Worm (Caenorhabditis elegans) whole organism, young adult: ENCODE measurements around the gene pigm-1.

Experiments
- F10E7.11 ChIP-seq: sonication (generic microtip); optimal IDR thresholded peaks from 2 replicates; lab custom pipeline; 2017; ENCODE audit warnings: mild to moderate bottlenecking, missing genetic modification characterization, moderate library complexity, missing compliant biosample characterization
- F23B12.7 ChIP-seq: sonication (generic microtip); optimal IDR thresholded peaks from 2 replicates; lab custom pipeline; 2017; ENCODE audit warnings: missing genetic modification characterization, mild to moderate bottlenecking, missing compliant biosample characterization, antibody characterized with exemption, moderate library complexity; ENCODE audit not compliant: insufficient read depth
- F37B4.10 ChIP-seq: fragments of 200-800 bp; sonication (Bioruptor generic); IDR thresholded peaks from 2 replicates; pipeline ENCODE4 v1.3.6; 2022; ENCODE audit warnings: missing genetic modification characterization, missing compliant biosample characterization
- F52B5.7 ChIP-seq: sonication (generic microtip); optimal IDR thresholded peaks from 2 replicates; lab custom pipeline; 2016; ENCODE audit warnings: mild to moderate bottlenecking, missing genetic modification characterization, missing compliant biosample characterization
- F55B11.4 ChIP-seq: sonication (generic microtip); optimal IDR thresholded peaks from 2 replicates; lab custom pipeline; 2016; ENCODE audit warnings: missing compliant biosample characterization, missing genetic modification characterization, borderline replicate concordance; ENCODE audit not compliant: insufficient read depth
- Y53F4B.3 ChIP-seq: fragments of 200-800 bp; sonication (Bioruptor generic); IDR thresholded peaks from 2 replicates; pipeline ENCODE4 v1.3.6; 2022; ENCODE audit warnings: missing genetic modification reagents, missing genetic modification characterization, missing compliant biosample characterization
- Y53G8AR.9 ChIP-seq: fragments of 200-800 bp; sonication (Bioruptor generic); conservative IDR thresholded peaks from 2 replicates; pipeline ENCODE4 v1.3.6; 2022; ENCODE audit warnings: missing genetic modification reagents, missing genetic modification characterization, missing compliant biosample characterization
- Y56A3A.18 ChIP-seq: fragments of 200-800 bp; sonication (Bioruptor generic); IDR thresholded peaks from 2 replicates; pipeline ENCODE4 v1.3.6; 2022; ENCODE audit warnings: missing genetic modification reagents, missing genetic modification characterization, missing compliant biosample characterization
- Y79H2A.3 ChIP-seq: fragments of 200-800 bp; sonication (Bioruptor generic); conservative IDR thresholded peaks from 2 replicates; pipeline ENCODE4 v1.3.6; 2022; ENCODE audit warnings: missing genetic modification reagents, missing genetic modification characterization, missing compliant biosample characterization
- ZK185.1 ChIP-seq: sonication (generic microtip); optimal IDR thresholded peaks from 2 replicates; lab custom pipeline; 2016; ENCODE audit warnings: mild to moderate bottlenecking, missing genetic modification characterization, missing compliant biosample characterization; ENCODE audit not compliant: poor library complexity, severe bottlenecking
- aptf-3 ChIP-seq: fragments of 200-800 bp; sonication (Bioruptor generic); IDR thresholded peaks from 2 replicates; pipeline ENCODE4 v1.3.6; 2022; ENCODE audit warnings: missing genetic modification characterization, missing compliant biosample characterization
- atf-7 ChIP-seq: sonication (generic microtip); optimal IDR thresholded peaks from 2 replicates; lab custom pipeline; 2017; ENCODE audit warnings: mild to moderate bottlenecking, missing genetic modification characterization, missing compliant biosample characterization
- cebp-1 ChIP-seq, 2 experiments: fragments of 200-800 bp in 1 of 2; sonication (Bioruptor generic) in 1 of 2; sonication (generic microtip) in 1 of 2; IDR thresholded peaks in 1 of 2; optimal IDR thresholded peaks in 1 of 2; 2 replicates each; pipeline versions ENCODE4 v1.3.6 to Lab custom; 2017 to 2022; ENCODE audit warnings: missing compliant biosample characterization in 2 of 2, missing genetic modification characterization in 2 of 2, mild to moderate bottlenecking in 1 of 2, missing genetic modification reagents in 1 of 2, moderate library complexity in 1 of 2
- ceh-27 ChIP-seq: fragments of 200-800 bp; sonication (Bioruptor generic); optimal IDR thresholded peaks from 2 replicates; lab custom pipeline; 2018; ENCODE audit warnings: mild to moderate bottlenecking, missing genetic modification characterization, moderate library complexity, missing compliant biosample characterization
- ceh-40 ChIP-seq: fragments of 200-800 bp; sonication (Bioruptor generic); IDR thresholded peaks from 2 replicates; pipeline ENCODE4 v1.3.6; 2022; ENCODE audit warnings: missing genetic modification characterization, missing compliant biosample characterization
- ceh-58 ChIP-seq: fragments of 200-800 bp; sonication (Bioruptor generic); IDR thresholded peaks from 2 replicates; pipeline ENCODE4 v1.3.6; 2022; ENCODE audit warnings: missing genetic modification characterization, missing compliant biosample characterization
- ceh-91 ChIP-seq: fragments of 200-800 bp; sonication (Bioruptor generic); IDR thresholded peaks from 2 replicates; pipeline ENCODE4 v1.3.6; 2022; ENCODE audit warnings: missing genetic modification reagents, missing genetic modification characterization, missing compliant biosample characterization
- die-1 ChIP-seq: sonication (generic microtip); optimal IDR thresholded peaks from 2 replicates; lab custom pipeline; 2016; ENCODE audit warnings: missing genotype, mild to moderate bottlenecking, missing genetic modification characterization, missing compliant biosample characterization
- egrh-3 ChIP-seq: fragments of 200-800 bp; sonication (Bioruptor generic); IDR thresholded peaks from 2 replicates; pipeline ENCODE4 v1.3.6; 2022; ENCODE audit warnings: missing genetic modification reagents, missing genetic modification characterization, missing compliant biosample characterization
- hmg-1.2 ChIP-seq: fragments of 200-800 bp; sonication (Bioruptor generic); IDR thresholded peaks from 2 replicates; pipeline ENCODE4 v1.3.6; 2022; ENCODE audit warnings: missing genetic modification reagents, missing genetic modification characterization, missing compliant biosample characterization
- hmg-20 ChIP-seq: fragments of 200-800 bp; sonication (Bioruptor generic); IDR thresholded peaks from 2 replicates; pipeline ENCODE4 v1.3.6; 2022; ENCODE audit warnings: missing genetic modification reagents, missing genetic modification characterization, missing compliant biosample characterization
- hsf-1 ChIP-seq: fragments of 200-800 bp; sonication (Bioruptor generic); IDR thresholded peaks from 2 replicates; pipeline ENCODE4 v1.3.6; 2022; ENCODE audit warnings: missing genetic modification reagents, missing genetic modification characterization, missing compliant biosample characterization
- lag-1 ChIP-seq: fragments of 200-800 bp; sonication (Bioruptor generic); IDR thresholded peaks from 2 replicates; pipeline ENCODE4 v1.3.6; 2022; ENCODE audit warnings: missing genetic modification reagents, missing genetic modification characterization, missing compliant biosample characterization
- lin-35 ChIP-seq, 3 experiments: fragments of 150-350 bp in 2 of 3; sonication (generic microtip) in 1 of 3; optimal IDR thresholded peaks; 2 replicates each; lab custom pipeline; 2014 to 2018; ENCODE audit warnings: missing biosample characterization in 3 of 3, missing genetic modification characterization in 3 of 3, missing genetic modification reagents in 3 of 3
- lsl-1 ChIP-seq: fragments of 200-800 bp; sonication (Bioruptor generic); optimal IDR thresholded peaks from 2 replicates; lab custom pipeline; 2018; ENCODE audit warnings: mild to moderate bottlenecking, missing genetic modification characterization, moderate library complexity, missing compliant biosample characterization
- madf-10 ChIP-seq: sonication (generic microtip); optimal IDR thresholded peaks from 2 replicates; lab custom pipeline; 2016; ENCODE audit warnings: mild to moderate bottlenecking, missing genetic modification characterization, missing compliant biosample characterization
- madf-3 ChIP-seq: fragments of 200-800 bp; sonication (Bioruptor generic); IDR thresholded peaks from 2 replicates; pipeline ENCODE4 v1.3.6; 2022; ENCODE audit warnings: missing genetic modification reagents, missing genetic modification characterization, missing compliant biosample characterization
- mes-4 ChIP-seq: sonication (generic microtip); optimal IDR thresholded peaks from 2 replicates; lab custom pipeline; 2016; ENCODE audit warnings: missing genotype, missing genetic modification characterization, missing compliant biosample characterization
- nfya-2 ChIP-seq: fragments of 200-800 bp; sonication (Bioruptor generic); IDR thresholded peaks from 2 replicates; pipeline ENCODE4 v1.3.6; 2022; ENCODE audit warnings: missing genetic modification reagents, missing genetic modification characterization, missing compliant biosample characterization
- nhr-179 ChIP-seq: sonication (generic microtip); optimal IDR thresholded peaks from 2 replicates; lab custom pipeline; 2016; ENCODE audit warnings: mild to moderate bottlenecking, missing genetic modification characterization, missing compliant biosample characterization
- nhr-90 ChIP-seq: sonication (generic microtip); optimal IDR thresholded peaks from 2 replicates; lab custom pipeline; 2016; ENCODE audit warnings: missing genotype, mild to moderate bottlenecking, missing genetic modification characterization, missing compliant biosample characterization
- pbrm-1 ChIP-seq: fragments of 200-800 bp; sonication (Bioruptor generic); IDR thresholded peaks from 2 replicates; pipeline ENCODE4 v1.3.6; 2022; ENCODE audit warnings: missing genetic modification reagents, missing genetic modification characterization, missing compliant biosample characterization
- pha-4 ChIP-seq: fragments of 150-350 bp; sonication (generic microtip); optimal IDR thresholded peaks from 2 replicates; lab custom pipeline; 2014; ENCODE audit warnings: missing biosample characterization, missing genetic modification reagents, missing genetic modification characterization
- repo-1 ChIP-seq: sonication (generic microtip); optimal IDR thresholded peaks from 2 replicates; lab custom pipeline; 2017; ENCODE audit warnings: mild to moderate bottlenecking, missing genetic modification characterization, missing compliant biosample characterization
- snpc-3.4 ChIP-seq: sonication (generic microtip); optimal IDR thresholded peaks from 2 replicates; lab custom pipeline; 2017; ENCODE audit warnings: missing genetic modification characterization, mild to moderate bottlenecking, missing compliant biosample characterization, antibody characterized with exemption, moderate library complexity, missing genotype, missing genetic modification reagents
- sptf-2 ChIP-seq: fragments of 200-800 bp; sonication (Bioruptor generic); optimal IDR thresholded peaks from 2 replicates; lab custom pipeline; 2018; ENCODE audit warnings: mild to moderate bottlenecking, missing genetic modification characterization, missing compliant biosample characterization
- tbp1 ChIP-seq: fragments of 200-800 bp; sonication (Bioruptor generic); optimal IDR thresholded peaks from 2 replicates; lab custom pipeline; 2018; ENCODE audit warnings: mild to moderate bottlenecking, missing genetic modification characterization, missing compliant biosample characterization
- unc-62 ChIP-seq: fragments of 150-350 bp; optimal IDR thresholded peaks from 2 replicates; lab custom pipeline; 2014; ENCODE audit warnings: missing biosample characterization, missing genetic modification reagents, missing genetic modification characterization
- zfh-2 ChIP-seq: fragments of 200-800 bp; sonication (Bioruptor generic); conservative IDR thresholded peaks from 2 replicates; pipeline ENCODE4 v1.3.6; 2022; ENCODE audit warnings: missing genetic modification reagents, missing genetic modification characterization, missing compliant biosample characterization
- zim-3 ChIP-seq: sonication (generic microtip); optimal IDR thresholded peaks from 2 replicates; lab custom pipeline; 2017; ENCODE audit warnings: mild to moderate bottlenecking, missing genetic modification characterization, moderate library complexity, missing compliant biosample characterization
- ztf-25 ChIP-seq: fragments of 200-800 bp; sonication (Bioruptor generic); IDR thresholded peaks from 2 replicates; pipeline ENCODE4 v1.3.6; 2022; ENCODE audit warnings: missing genetic modification reagents, missing genetic modification characterization, missing compliant biosample characterization

Gene pigm-1

DNA sequence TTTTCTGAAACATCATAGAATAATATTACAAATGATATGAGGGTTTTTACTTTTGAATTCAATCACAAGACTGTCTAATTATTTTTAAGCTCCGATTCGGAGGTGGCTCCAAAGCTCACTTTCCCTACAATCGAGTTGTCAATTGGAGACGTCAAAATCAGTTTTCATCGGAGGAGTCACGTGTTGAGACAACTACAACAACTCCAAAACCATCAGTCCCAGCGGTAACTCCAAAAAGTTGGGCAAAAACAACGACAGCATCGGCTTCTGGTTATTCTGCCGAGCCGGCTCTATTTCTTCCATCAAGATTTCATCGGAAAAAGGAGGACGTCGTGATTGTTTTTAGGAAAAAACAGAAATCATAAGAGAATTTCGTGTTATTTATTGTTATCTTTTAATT is 35.9 kb downstream of the pigm-1 start:
- no peak for TF ChIP-seq Y53G8AR.9 (GFP tag; lab: Robert Waterston, UW)
- TF ChIP-seq Y53F4B.3 (GFP tag; lab: Robert Waterston, UW), result no peak
- no peak for TF ChIP-seq snpc-3.4 (tag; lab: Kevin White, UChicago)
- no peak for TF ChIP-seq madf-10
- TF ChIP-seq atf-7, result no peak
- TF ChIP-seq tbp1 (GFP tag; lab: Kevin White, UChicago), result no peak
- TF ChIP-seq nfya-2, result no peak
- no peak for TF ChIP-seq hmg-1.2 (GFP tag; lab: Robert Waterston, UW)
- TF ChIP-seq F55B11.4, result no peak
- no peak for TF ChIP-seq nhr-90 (tag; lab: Kevin White, UChicago)
- no peak for TF ChIP-seq F52B5.7 (tag; lab: Kevin White, UChicago)
- TF ChIP-seq ceh-40 (GFP tag; lab: Robert Waterston, UW), result no peak
- no peak for TF ChIP-seq ztf-25 (GFP tag; lab: Robert Waterston, UW)
- TF ChIP-seq hsf-1 (GFP tag; lab: Robert Waterston, UW), result no peak
- no peak for TF ChIP-seq ceh-27 (GFP tag; lab: Kevin White, UChicago)
- TF ChIP-seq zim-3, result no peak
- no peak for TF ChIP-seq lsl-1 (GFP tag; lab: Kevin White, UChicago)
- TF ChIP-seq pbrm-1 (GFP tag; lab: Robert Waterston, UW), result no peak
- no peak for TF ChIP-seq hmg-20

ce11 chrII:11386950-11387349 is 38.7 kb downstream of the pigm-1 start:
- TF ChIP-seq F55B11.4 (no peak), ceh-58 (GFP tag; lab: Robert Waterston, UW) (0 out of 2 replicates have a peak, but pooled peaks have one; percentile 24), egrh-3 (GFP tag; lab: Robert Waterston, UW) (peak; percentile 8; the same call in 1 of the 2 replicates), zfh-2 (GFP tag; lab: Robert Waterston, UW) (peak; percentile 73)

- TF ChIP-seq ceh-91, result no peak
- no peak for TF ChIP-seq mes-4
- TF ChIP-seq zfh-2 (GFP tag; lab: Robert Waterston, UW), result no peak
Measured at ce11 chrII:11390865-11391264, 42.6 kb downstream of the pigm-1 start, which contains the start of gene shn-1. Gene shn-1, minus strand, starts transcription at chrII:11390965.

DNA sequence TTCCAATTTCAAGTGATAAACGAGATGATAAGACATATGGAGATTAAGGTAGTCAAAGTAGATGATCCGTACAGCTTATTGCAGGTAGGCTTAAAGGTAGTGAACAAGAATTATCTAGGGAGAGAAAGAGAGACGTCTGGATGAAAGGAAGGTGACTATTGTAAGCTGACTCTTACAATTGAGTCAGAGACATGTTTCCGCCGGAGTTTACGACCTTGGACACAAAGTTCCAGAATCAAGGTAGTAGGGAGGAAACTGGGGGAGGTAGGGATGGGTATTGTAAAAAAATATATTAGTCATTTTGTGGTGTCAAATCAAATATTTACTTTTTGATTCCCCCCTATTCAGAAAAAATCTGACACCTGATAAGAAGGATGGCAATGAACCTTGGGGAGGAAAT is 44.1 kb downstream of the pigm-1 start:
- TF ChIP-seq lag-1 (GFP tag; lab: Robert Waterston, UW) (no peak), F23B12.7 (no peak), die-1 (tag; lab: Kevin White, UChicago) (no peak), ZK185.1 (tag; lab: Kevin White, UChicago) (no peak), unc-62 (no peak), Y79H2A.3 (no peak), repo-1 (tag; lab: Kevin White, UChicago) (no peak), Y56A3A.18 (GFP tag; lab: Robert Waterston, UW) (no peak), aptf-3 (GFP tag; lab: Robert Waterston, UW) (no peak), sptf-2 (GFP tag; lab: Kevin White, UChicago) (no peak), nhr-179 (tag; lab: Kevin White, UChicago) (no peak), F37B4.10 (GFP tag; lab: Robert Waterston, UW) (no peak), ceh-27 (GFP tag; lab: Kevin White, UChicago) (no peak), cebp-1 (GFP tag; IDR thresholded peaks at IDR 0.05; lab: Robert Waterston, UW) (no peak), cebp-1 (tag; optimal IDR thresholded peaks at IDR 0.05; lab: Kevin White, UChicago) (no peak), madf-3 (no peak), lin-35 (GFP tag; optimal IDR thresholded peaks at IDR 0.05; lab: Kevin White, UChicago) (no peak), F10E7.11 (no peak), pha-4 (tag; lab: Kevin White, UChicago) (no peak), zim-3 (no peak)
